Fruit fly (Drosophila melanogaster) S2 (cell line): ENCODE measurements around the gene zetaCOP.

Experiments used
- CG8478 ChIP-seq: fragments of >200 bp; optimal IDR thresholded peaks from 2 replicates; lab custom pipeline; 2018
- CTCF ChIP-seq, 2 experiments: fragments of >200 bp; optimal IDR thresholded peaks; 2 replicates each; lab custom pipeline; 2018

DNA sequence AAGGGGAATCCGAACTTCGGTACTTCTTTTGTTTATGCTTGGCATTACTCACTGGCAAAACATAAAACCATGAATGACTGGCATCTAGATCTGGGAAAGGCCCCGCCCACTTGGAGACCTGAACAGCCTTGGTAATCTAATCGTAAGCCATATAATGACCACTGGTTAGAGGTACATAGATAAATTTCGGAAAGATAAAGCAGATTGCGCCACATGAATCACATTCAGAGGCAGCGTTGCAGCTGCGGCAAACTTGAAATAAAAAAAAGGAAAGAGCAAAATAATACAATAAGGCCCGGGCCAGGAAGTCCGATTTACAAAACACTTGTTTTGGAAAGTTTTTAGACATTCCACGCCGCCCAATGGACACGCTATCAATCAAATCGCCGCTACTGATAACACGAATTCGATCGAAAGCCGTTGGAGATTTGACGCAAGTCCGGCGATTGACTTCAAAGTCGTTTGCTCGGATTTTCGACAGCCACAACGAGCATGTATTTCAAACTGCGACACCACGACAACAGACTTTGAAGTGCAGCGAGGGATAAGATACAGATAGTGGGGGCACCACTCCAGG lies 9.1 kb downstream of the zetaCOP start:
- TF ChIP-seq CG8478 (lab: Kevin White, UChicago), result no peak
- TF ChIP-seq CTCF (optimal IDR thresholded peaks at IDR 0.05; lab: Kevin White, UChicago), result no peak
